Worm (Caenorhabditis elegans) whole organism, late embryonic: ENCODE measurements around the gene F01F1.2.

Experiments
- T23F11.4 ChIP-seq: fragments of 200-800 bp; sonication (Bioruptor generic); optimal IDR thresholded peaks from 2 replicates; lab custom pipeline; 2018; ENCODE audit warnings: mild to moderate bottlenecking, missing genetic modification characterization, missing compliant biosample characterization
- ama-1 ChIP-seq: fragments of 150-350 bp; optimal IDR thresholded peaks from 2 replicates; lab custom pipeline; 2014
- ets-4 ChIP-seq: sonication (generic microtip); optimal IDR thresholded peaks from 2 replicates; lab custom pipeline; 2016; ENCODE audit warnings: missing genetic modification characterization, missing compliant biosample characterization
- fkh-10 ChIP-seq: fragments of 150-350 bp; optimal IDR thresholded peaks from 2 replicates; lab custom pipeline; 2014; ENCODE audit warnings: missing biosample characterization, missing genetic modification reagents, missing genetic modification characterization
- madf-2 ChIP-seq: sonication (generic microtip); optimal IDR thresholded peaks from 2 replicates; lab custom pipeline; 2017; ENCODE audit warnings: missing genetic modification characterization, missing compliant biosample characterization
- mec-3 ChIP-seq: sonication (generic microtip); optimal IDR thresholded peaks from 2 replicates; lab custom pipeline; 2016; ENCODE audit warnings: borderline replicate concordance, missing genetic modification characterization, missing compliant biosample characterization
- nhr-11 ChIP-seq: fragments of 150-350 bp; optimal IDR thresholded peaks from 2 replicates; lab custom pipeline; 2014; ENCODE audit warnings: missing biosample characterization, missing genetic modification characterization
- pha-4 ChIP-seq: fragments of 150-350 bp; optimal IDR thresholded peaks from 2 replicates; lab custom pipeline; 2018; ENCODE audit warnings: missing biosample characterization, missing genetic modification reagents, missing genetic modification characterization
- ref-2 ChIP-seq: sonication (generic microtip); optimal IDR thresholded peaks from 2 replicates; lab custom pipeline; 2016; ENCODE audit warnings: missing genetic modification characterization, missing compliant biosample characterization
- tbx-2 ChIP-seq: sonication (generic microtip); optimal IDR thresholded peaks from 2 replicates; lab custom pipeline; 2016; ENCODE audit warnings: missing genetic modification characterization, missing compliant biosample characterization
- ttx-3 ChIP-seq: sonication (generic microtip); optimal IDR thresholded peaks from 2 replicates; lab custom pipeline; 2016; ENCODE audit warnings: missing genetic modification reagents, missing genetic modification characterization, missing compliant biosample characterization
- unc-3 ChIP-seq, 2 experiments: fragments of 200-800 bp in 1 of 2; sonication (Bioruptor generic) in 1 of 2; sonication (generic microtip) in 1 of 2; conservative IDR thresholded peaks in 1 of 2; optimal IDR thresholded peaks in 1 of 2; 2 replicates each; pipeline versions ENCODE4 v1.3.6 to Lab custom; 2016 to 2022; ENCODE audit warnings: missing compliant biosample characterization in 2 of 2, missing genetic modification characterization in 2 of 2, missing genetic modification reagents in 1 of 2

ce11 chrIII:5884007-5884406 lies 5.7 kb downstream of the F01F1.2 start, which contains the start of gene C28H8.5:
- no peak for TF ChIP-seq unc-3 (GFP tag; conservative IDR thresholded peaks at IDR 0.05; lab: Robert Waterston, UW)
- TF ChIP-seq unc-3 (tag; optimal IDR thresholded peaks at IDR 0.05; lab: Kevin White, UChicago): no peak
- no peak for TF ChIP-seq ttx-3 (tag; lab: Kevin White, UChicago)
- no peak for TF ChIP-seq pha-4
- TF ChIP-seq ref-2 (tag; lab: Kevin White, UChicago): no peak
- no peak for TF ChIP-seq nhr-11 (tag; lab: Kevin White, UChicago)
- no peak for TF ChIP-seq fkh-10 (GFP tag; lab: Kevin White, UChicago)
- TF ChIP-seq madf-2: no peak
- TF ChIP-seq ets-4 (tag; lab: Kevin White, UChicago): no peak
- TF ChIP-seq T23F11.4 (GFP tag; lab: Kevin White, UChicago): no peak
- TF ChIP-seq ama-1 (lab: Kevin White, UChicago): no peak
- TF ChIP-seq tbx-2: no peak
- no peak for TF ChIP-seq mec-3 (tag; lab: Kevin White, UChicago)
